Fruit fly (Drosophila melanogaster) whole organism, embryonic: Measurements from ENCODE around the gene Vm32E.

Source experiments
- Adf1 ChIP-seq: fragments of 200-800 bp; sonication (Bioruptor generic); IDR thresholded peaks from 2 replicates; pipeline ENCODE4 v1.3.6; 2022; ENCODE audit warnings: missing biosample characterization, missing genetic modification characterization
- Bgb ChIP-seq: fragments of 200-800 bp; sonication (Bioruptor generic); IDR thresholded peaks from 2 replicates; pipeline ENCODE4 v1.3.6; 2022; ENCODE audit warnings: missing biosample characterization, missing genetic modification characterization; ENCODE audit not compliant: partially characterized antibody
- CG1024 ChIP-seq: fragments of 200-800 bp; sonication (Bioruptor generic); IDR thresholded peaks from 2 replicates; pipeline ENCODE4 v1.3.6; 2022; ENCODE audit warnings: missing biosample characterization, missing genetic modification characterization
- CG10979 ChIP-seq: fragments of 200-800 bp; sonication (Bioruptor generic); optimal IDR thresholded peaks from 2 replicates; lab custom pipeline; 2018; ENCODE audit warnings: missing biosample characterization, mild to moderate bottlenecking, missing genetic modification characterization, moderate library complexity
- CG15514 ChIP-seq: fragments of 200-800 bp; sonication (Bioruptor generic); optimal IDR thresholded peaks from 3 replicates; lab custom pipeline; 2017; ENCODE audit warnings: missing biosample characterization, missing genetic modification characterization, mild to moderate bottlenecking, moderate library complexity, missing genetic modification reagents
- CG17912 ChIP-seq: fragments of 200-800 bp; sonication (Bioruptor generic); optimal IDR thresholded peaks from 2 replicates; lab custom pipeline; 2018; ENCODE audit warnings: missing biosample characterization, mild to moderate bottlenecking, missing genetic modification characterization
- CG2120 ChIP-seq: fragments of 200-800 bp; sonication (Bioruptor generic); optimal IDR thresholded peaks from 3 replicates; lab custom pipeline; 2016; ENCODE audit warnings: missing biosample characterization, missing genetic modification characterization
- CG30403 ChIP-seq: fragments of 200-800 bp; sonication (Bioruptor generic); optimal IDR thresholded peaks from 3 replicates; lab custom pipeline; 2016; ENCODE audit warnings: missing biosample characterization, missing genetic modification characterization
- CG3995 ChIP-seq: fragments of 200-800 bp; sonication (Bioruptor generic); optimal IDR thresholded peaks from 3 replicates; lab custom pipeline; 2016; ENCODE audit warnings: missing biosample characterization, missing genetic modification characterization
- CG4617 ChIP-seq: fragments of 200-800 bp; sonication (Bioruptor generic); optimal IDR thresholded peaks from 3 replicates; lab custom pipeline; 2016; ENCODE audit warnings: missing biosample characterization, missing genetic modification characterization, borderline replicate concordance
- CG7372 ChIP-seq: fragments of 200-800 bp; sonication (Bioruptor generic); IDR thresholded peaks from 2 replicates; pipeline ENCODE4 v1.3.6; 2022; ENCODE audit warnings: missing biosample characterization, missing genetic modification characterization
- CG8924 ChIP-seq: fragments of 200-800 bp; optimal IDR thresholded peaks from 3 replicates; lab custom pipeline; 2019; ENCODE audit warnings: missing biosample characterization, mild to moderate bottlenecking, missing genetic modification characterization, moderate library complexity
- CG9817 ChIP-seq: fragments of 200-800 bp; sonication (Bioruptor generic); optimal IDR thresholded peaks from 2 replicates; lab custom pipeline; 2018; ENCODE audit warnings: missing biosample characterization, mild to moderate bottlenecking, missing genetic modification characterization, moderate library complexity
- Dp ChIP-seq: fragments of 200-800 bp; sonication (Bioruptor generic); optimal IDR thresholded peaks from 2 replicates; lab custom pipeline; 2018; ENCODE audit warnings: missing biosample characterization, mild to moderate bottlenecking, missing genetic modification characterization, moderate library complexity
- Dref ChIP-seq: fragments of 200-800 bp; sonication (Bioruptor generic); IDR thresholded peaks from 2 replicates; pipeline ENCODE4 v1.3.6; 2022; ENCODE audit warnings: missing biosample characterization, missing genetic modification characterization
- E2f2 ChIP-seq: fragments of 200-800 bp; sonication (Bioruptor generic); IDR thresholded peaks from 2 replicates; pipeline ENCODE4 v1.3.6; 2022; ENCODE audit warnings: missing biosample characterization, missing genetic modification characterization
- Ets97D ChIP-seq: fragments of 200-800 bp; sonication (Bioruptor generic); optimal IDR thresholded peaks from 3 replicates; lab custom pipeline; 2016; ENCODE audit warnings: missing biosample characterization, missing genetic modification characterization
- Fer3 ChIP-seq: fragments of 200-800 bp; sonication (Bioruptor generic); optimal IDR thresholded peaks from 2 replicates; lab custom pipeline; 2018; ENCODE audit warnings: missing biosample characterization, mild to moderate bottlenecking, missing genetic modification characterization, moderate library complexity
- Jarid2 ChIP-seq: fragments of 200-800 bp; sonication (Bioruptor generic); optimal IDR thresholded peaks from 3 replicates; lab custom pipeline; 2017; ENCODE audit warnings: mild to moderate bottlenecking, missing biosample characterization, missing genetic modification reagents, missing genetic modification characterization
- Lhr ChIP-seq: fragments of 200-800 bp; sonication (Bioruptor generic); optimal IDR thresholded peaks from 3 replicates; lab custom pipeline; 2017; ENCODE audit warnings: mild to moderate bottlenecking, missing biosample characterization, missing genetic modification reagents, missing genetic modification characterization
- MBD-R2 ChIP-seq: fragments of 200-800 bp; sonication (Bioruptor generic); IDR thresholded peaks from 2 replicates; pipeline ENCODE4 v1.3.6; 2022; ENCODE audit warnings: missing biosample characterization, missing genetic modification characterization
- Med ChIP-seq: fragments of 200-800 bp; sonication (Bioruptor generic); peaks from one replicate; lab custom pipeline; 2016; ENCODE audit warnings: missing biosample characterization, missing genetic modification characterization, mild to moderate bottlenecking, inconsistent platforms, moderate library complexity
- Myb ChIP-seq: fragments of 200-800 bp; sonication (Bioruptor generic); optimal IDR thresholded peaks from 2 replicates; lab custom pipeline; 2016; ENCODE audit warnings: missing biosample characterization, missing genetic modification characterization
- Nf-YA ChIP-seq: fragments of 200-800 bp; sonication (Bioruptor generic); IDR thresholded peaks from 2 replicates; pipeline ENCODE4 v1.3.6; 2022; ENCODE audit warnings: missing biosample characterization, missing genetic modification characterization
- NfI ChIP-seq: fragments of 200-800 bp; sonication (Bioruptor generic); optimal IDR thresholded peaks from 3 replicates; lab custom pipeline; 2018; ENCODE audit warnings: missing biosample characterization, mild to moderate bottlenecking, missing genetic modification characterization, moderate library complexity
- Scr ChIP-seq: fragments of 200-800 bp; sonication (Bioruptor generic); IDR thresholded peaks from 2 replicates; pipeline ENCODE4 v1.3.6; 2022; ENCODE audit warnings: missing biosample characterization, missing genetic modification characterization; ENCODE audit not compliant: partially characterized antibody
- Side ChIP-seq: fragments of 200-800 bp; sonication (Bioruptor generic); optimal IDR thresholded peaks from 2 replicates; lab custom pipeline; 2016; ENCODE audit warnings: missing biosample characterization, missing genetic modification characterization
- Sry-β ChIP-seq: fragments of 200-800 bp; sonication (Bioruptor generic); optimal IDR thresholded peaks from 2 replicates; lab custom pipeline; 2018; ENCODE audit warnings: missing biosample characterization, mild to moderate bottlenecking, missing genetic modification characterization, moderate library complexity
- Xbp1 ChIP-seq: fragments of 200-800 bp; sonication (Bioruptor generic); optimal IDR thresholded peaks from 3 replicates; lab custom pipeline; 2016; ENCODE audit warnings: missing biosample characterization, mild to moderate bottlenecking, missing genetic modification characterization
- ac ChIP-seq: fragments of 200-800 bp; sonication (Bioruptor generic); optimal IDR thresholded peaks from 3 replicates; lab custom pipeline; 2017; ENCODE audit warnings: missing biosample characterization, mild to moderate bottlenecking, missing genetic modification characterization
- amos ChIP-seq: fragments of 200-800 bp; sonication (Bioruptor generic); IDR thresholded peaks from 2 replicates; pipeline ENCODE4 v1.3.6; 2022; ENCODE audit warnings: missing biosample characterization, missing genetic modification characterization; ENCODE audit not compliant: partially characterized antibody
- bbx ChIP-seq: fragments of 200-800 bp; sonication (Bioruptor generic); IDR thresholded peaks from 2 replicates; pipeline ENCODE4 v1.3.6; 2022; ENCODE audit warnings: missing biosample characterization, missing genetic modification characterization; ENCODE audit not compliant: partially characterized antibody
- chinmo ChIP-seq: fragments of 200-800 bp; sonication (Bioruptor generic); IDR thresholded peaks from 4 replicates; pipeline ENCODE4 v1.3.6; 2022; ENCODE audit warnings: missing biosample characterization, missing genetic modification characterization; ENCODE audit not compliant: partially characterized antibody
- chm ChIP-seq: fragments of 200-800 bp; sonication (Bioruptor generic); IDR thresholded peaks from 2 replicates; pipeline ENCODE4 v1.3.6; 2022; ENCODE audit warnings: missing biosample characterization, missing genetic modification characterization
- crc ChIP-seq: fragments of 200-800 bp; sonication (Bioruptor generic); optimal IDR thresholded peaks from 2 replicates; lab custom pipeline; 2016; ENCODE audit warnings: missing biosample characterization, missing genetic modification characterization
- dmrt11E ChIP-seq: fragments of 200-800 bp; sonication (Bioruptor generic); optimal IDR thresholded peaks from 3 replicates; lab custom pipeline; 2018; ENCODE audit warnings: missing biosample characterization, mild to moderate bottlenecking, missing genetic modification characterization, moderate library complexity
- dpn ChIP-seq, 2 experiments: fragments of 200-800 bp; sonication (Bioruptor generic); optimal IDR thresholded peaks; 3 replicates each; lab custom pipeline; 2016; ENCODE audit warnings: missing biosample characterization in 2 of 2, missing genetic modification characterization in 2 of 2
- lilli ChIP-seq: fragments of 200-800 bp; sonication (Bioruptor generic); optimal IDR thresholded peaks from 3 replicates; lab custom pipeline; 2016; ENCODE audit warnings: missing biosample characterization, missing genetic modification characterization
- nmo ChIP-seq: fragments of 200-800 bp; sonication (Bioruptor generic); optimal IDR thresholded peaks from 2 replicates; lab custom pipeline; 2018; ENCODE audit warnings: missing biosample characterization, mild to moderate bottlenecking, missing genetic modification characterization, moderate library complexity
- oc ChIP-seq: fragments of 200-800 bp; sonication (Bioruptor generic); optimal IDR thresholded peaks from 2 replicates; lab custom pipeline; 2018; ENCODE audit warnings: missing biosample characterization, mild to moderate bottlenecking, missing genetic modification characterization, moderate library complexity
- p53 ChIP-seq: fragments of 200-800 bp; sonication (Bioruptor generic); optimal IDR thresholded peaks from 2 replicates; lab custom pipeline; 2016; ENCODE audit warnings: missing biosample characterization, missing genetic modification characterization
- pb ChIP-seq: fragments of 200-800 bp; sonication (Bioruptor generic); optimal IDR thresholded peaks from 3 replicates; lab custom pipeline; 2016; ENCODE audit warnings: missing biosample characterization, missing genetic modification characterization
- ro ChIP-seq: fragments of 200-800 bp; sonication (Bioruptor generic); IDR thresholded peaks from 2 replicates; pipeline ENCODE4 v1.3.6; 2022; ENCODE audit warnings: missing biosample characterization, missing genetic modification characterization
- sens ChIP-seq: fragments of 200-800 bp; sonication (Bioruptor generic); peaks from one replicate; lab custom pipeline; 2016; ENCODE audit warnings: missing biosample characterization, missing genetic modification characterization
- slbo ChIP-seq: fragments of 200-800 bp; sonication (Bioruptor generic); IDR thresholded peaks from 2 replicates; pipeline ENCODE4 v1.3.6; 2022; ENCODE audit warnings: missing biosample characterization, missing genetic modification characterization
- unc-4 ChIP-seq: fragments of 200-800 bp; sonication (Bioruptor generic); IDR thresholded peaks from 2 replicates; pipeline ENCODE4 v1.3.6; 2022; ENCODE audit warnings: missing biosample characterization, missing genetic modification characterization; ENCODE audit not compliant: partially characterized antibody
- vvl ChIP-seq: fragments of 200-800 bp; sonication (Bioruptor generic); IDR thresholded peaks from 2 replicates; pipeline ENCODE4 v1.3.6; 2022; ENCODE audit warnings: missing biosample characterization, missing genetic modification characterization
- zen2 ChIP-seq: fragments of 200-800 bp; sonication (Bioruptor generic); IDR thresholded peaks from 3 replicates; pipeline ENCODE4 v1.3.6; 2022; ENCODE audit warnings: missing biosample characterization, missing genetic modification characterization; ENCODE audit not compliant: partially characterized antibody

The Vm32E gene

dm6 chr2L:11130151-11131008, 41.1 kb downstream of the Vm32E start, which contains the start of the genes RfC38 and CG4751 (continued):
- TF ChIP-seq CG4617 (peak; percentile 94), Bgb (peak; percentile 67), unc-4 (GFP tag; lab: Robert Waterston, UW) (peak; percentile 68), Nf-YA (GFP tag; lab: Robert Waterston, UW) (no peak), Med (peak; percentile 73), CG30403 (GFP tag; lab: Kevin White, UChicago) (peak; percentile 2), Lhr (GFP tag; lab: Kevin White, UChicago) (peak; percentile 5), slbo (GFP tag; lab: Robert Waterston, UW) (0 out of 2 replicates have a peak, but pooled peaks have one; percentile 6), Dref (GFP tag; lab: Robert Waterston, UW) (peak; percentile 75), Adf1 (peak; percentile 20; the same call in 1 of the 2 replicates), chinmo (GFP tag; lab: Robert Waterston, UW) (0 out of 4 replicates have a peak, but pooled peaks have one; percentile 57), zen2 (GFP tag; lab: Robert Waterston, UW) (peak; percentile 41; the same call in 1 of the 3 replicates), oc (tag; lab: Kevin White, UChicago) (no peak), p53 (peak; percentile 19), crc (no peak), CG15514 (GFP tag; lab: Kevin White, UChicago) (peak; percentile 46), CG17912 (GFP tag; lab: Kevin White, UChicago) (no peak), dmrt11E (tag; lab: Kevin White, UChicago) (peak; percentile 12), vvl (GFP tag; lab: Robert Waterston, UW) (no peak), NfI (GFP tag; lab: Kevin White, UChicago) (peak; percentile 7), CG7372 (GFP tag; lab: Robert Waterston, UW) (no peak), sens (GFP tag; lab: Kevin White, UChicago) (peak; percentile 60), bbx (GFP tag; lab: Robert Waterston, UW) (peak; percentile 73), ac (GFP tag; lab: Kevin White, UChicago) (no peak), Sry-β (GFP tag; lab: Kevin White, UChicago) (peak; percentile 5), dpn (GFP tag; optimal IDR thresholded peaks at IDR 0.05; lab: Kevin White, UChicago) (peak in 1 of 2 experiments; percentile 22), nmo (peak; percentile 39), CG3995 (peak; percentile 51), Fer3 (tag; lab: Kevin White, UChicago) (peak; percentile 19), pb (GFP tag; lab: Kevin White, UChicago) (peak; percentile 4), CG8924 (tag; lab: Kevin White, UChicago) (peak; percentile 1), CG10979 (tag; lab: Kevin White, UChicago) (no peak), Jarid2 (GFP tag; lab: Kevin White, UChicago) (peak; percentile 8), chm (0 out of 2 replicates have a peak, but pooled peaks have one; percentile 14), Scr (GFP tag; lab: Robert Waterston, UW) (peak; percentile 72), ro (GFP tag; lab: Robert Waterston, UW) (no peak), lilli (peak; percentile 12), E2f2 (peak; percentile 56), Side (GFP tag; lab: Kevin White, UChicago) (no peak), Ets97D (GFP tag; lab: Kevin White, UChicago) (peak; percentile 50), MBD-R2 (GFP tag; lab: Robert Waterston, UW) (peak; percentile 74), amos (GFP tag; lab: Robert Waterston, UW) (peak; percentile 65), Myb (GFP tag; lab: Kevin White, UChicago) (peak; percentile 50), CG2120 (GFP tag; lab: Kevin White, UChicago) (peak; percentile 32), Xbp1 (GFP tag; lab: Kevin White, UChicago) (peak; percentile 22), Dp (GFP tag; lab: Kevin White, UChicago) (peak; percentile 65), CG1024 (GFP tag; lab: Robert Waterston, UW) (no peak), CG9817 (tag; lab: Kevin White, UChicago) (peak; percentile 3)
